Worm (Caenorhabditis elegans) whole organism, L3 larva: ENCODE data around the gene unc-103.

ENCODE experiments used
- ceh-9 ChIP-seq: sonication (generic microtip); optimal IDR thresholded peaks from 2 replicates; lab custom pipeline; 2018; ENCODE audit warnings: missing biosample characterization, missing genetic modification characterization
- egl-27 ChIP-seq: sonication (generic microtip); optimal IDR thresholded peaks from 4 replicates; lab custom pipeline; 2017; ENCODE audit warnings: missing biosample characterization, missing genetic modification reagents, missing genetic modification characterization
- elt-2 ChIP-seq: sonication (generic microtip); optimal IDR thresholded peaks from 2 replicates; lab custom pipeline; 2016; ENCODE audit warnings: missing genetic modification reagents, mild to moderate bottlenecking, missing genetic modification characterization, missing compliant biosample characterization
- nfya-1 ChIP-seq: sonication (generic microtip); optimal IDR thresholded peaks from 2 replicates; lab custom pipeline; 2017; ENCODE audit warnings: missing genetic modification characterization, mild to moderate bottlenecking, missing compliant biosample characterization, antibody characterized with exemption, moderate library complexity; ENCODE audit not compliant: insufficient read depth
- unc-62 ChIP-seq: fragments of 150-350 bp; sonication (generic microtip); optimal IDR thresholded peaks from 4 replicates; lab custom pipeline; 2014; ENCODE audit warnings: missing biosample characterization, missing genetic modification reagents, missing genetic modification characterization

- no peak for TF ChIP-seq unc-62 (GFP tag; lab: Kevin White, UChicago)
- no peak for TF ChIP-seq egl-27
- TF ChIP-seq elt-2 (tag; lab: Kevin White, UChicago): no peak
- no peak for TF ChIP-seq nfya-1 (tag; lab: Kevin White, UChicago)
- TF ChIP-seq ceh-9 (tag; lab: Kevin White, UChicago): no peak
These were observed 38.1 kb downstream of the unc-103 start, which contains the start of gene glod-4 for ce11 chrIII:4153299-4153698.
